Worm (Caenorhabditis elegans) whole organism, L2 larva: Measurements from ENCODE around the gene pmp-4.

Experiments used
- F13H6.1 ChIP-seq: sonication (generic microtip); optimal IDR thresholded peaks from 2 replicates; lab custom pipeline; 2016; ENCODE audit warnings: missing genetic modification characterization, missing compliant biosample characterization
- dmd-4 ChIP-seq: sonication (generic microtip); optimal IDR thresholded peaks from 2 replicates; lab custom pipeline; 2017; ENCODE audit warnings: missing biosample characterization, missing genetic modification characterization
- lin-11 ChIP-seq: fragments of 150-350 bp; sonication (generic microtip); optimal IDR thresholded peaks from 2 replicates; lab custom pipeline; 2014; ENCODE audit warnings: missing biosample characterization, missing genetic modification characterization, inconsistent platforms, mixed read lengths
- lsy-2 ChIP-seq, 2 experiments: fragments of 150-350 bp in 1 of 2; sonication (generic microtip) in 1 of 2; optimal IDR thresholded peaks; 2 replicates each; lab custom pipeline; 2014 to 2017; ENCODE audit warnings: missing biosample characterization in 2 of 2, missing genetic modification characterization in 2 of 2
- nhr-10 ChIP-seq: sonication (generic microtip); optimal IDR thresholded peaks from 2 replicates; lab custom pipeline; 2017; ENCODE audit warnings: missing biosample characterization, missing genetic modification characterization
- nhr-11 ChIP-seq: fragments of 150-350 bp; optimal IDR thresholded peaks from 2 replicates; lab custom pipeline; 2014; ENCODE audit warnings: missing biosample characterization, missing genetic modification characterization
- snpc-4 ChIP-seq: fragments of 150-350 bp; optimal IDR thresholded peaks from 2 replicates; lab custom pipeline; 2014; ENCODE audit warnings: missing biosample characterization, missing genetic modification characterization

DNA sequence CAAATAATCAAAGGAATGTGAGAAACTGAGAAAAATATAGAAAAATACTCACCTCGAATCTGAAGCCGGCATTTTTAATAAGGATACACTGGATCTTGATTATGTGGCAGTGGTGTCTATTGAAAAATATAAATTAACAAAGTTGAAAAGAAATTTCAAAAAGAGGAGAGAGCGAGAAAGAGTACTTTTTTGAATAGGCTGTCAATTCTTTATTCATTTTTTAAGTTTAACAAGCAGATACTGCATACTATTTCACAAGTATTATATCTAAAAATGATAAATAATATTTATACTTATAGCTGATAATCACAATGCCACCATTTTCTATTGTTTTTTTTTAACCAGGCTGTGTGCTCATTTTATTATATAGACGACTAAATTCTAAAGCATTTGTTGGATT, 12.3 kb upstream of the pmp-4 start, which contains the start of gene npr-26:
- TF ChIP-seq lsy-2 (tag; optimal IDR thresholded peaks at IDR 0.05; lab: Kevin White, UChicago) (no peak), dmd-4 (tag; lab: Kevin White, UChicago) (no peak), lin-11 (tag; lab: Kevin White, UChicago) (no peak), snpc-4 (tag; lab: Kevin White, UChicago) (no peak), nhr-10 (tag; lab: Kevin White, UChicago) (no peak), F13H6.1 (no peak), nhr-11 (tag; lab: Kevin White, UChicago) (no peak)
